Fruit fly (Drosophila melanogaster) whole organism, embryonic: Measurements from ENCODE around the gene Top3alpha.

ENCODE experiments used
- Ada2b ChIP-seq: fragments of 200-800 bp; sonication (Bioruptor generic); IDR thresholded peaks from 2 replicates; pipeline ENCODE4 v1.3.6; 2022; ENCODE audit warnings: missing biosample characterization, missing genetic modification characterization
- Bdp1 ChIP-seq: fragments of 200-800 bp; sonication (Bioruptor generic); optimal IDR thresholded peaks from 3 replicates; lab custom pipeline; 2016; ENCODE audit warnings: missing biosample characterization, missing genetic modification characterization
- CG10274 ChIP-seq: fragments of 200-800 bp; sonication (Bioruptor generic); optimal IDR thresholded peaks from 3 replicates; lab custom pipeline; 2017; ENCODE audit warnings: missing biosample characterization, mild to moderate bottlenecking, missing genetic modification characterization
- CG11085 ChIP-seq: fragments of 200-800 bp; sonication (Bioruptor generic); IDR thresholded peaks from 2 replicates; pipeline ENCODE4 v1.3.6; 2022; ENCODE audit warnings: missing biosample characterization, missing genetic modification characterization
- CG11696 ChIP-seq: fragments of 200-800 bp; sonication (Bioruptor generic); IDR thresholded peaks from 2 replicates; pipeline ENCODE4 v1.3.6; 2022; ENCODE audit warnings: missing biosample characterization, missing genetic modification characterization
- CG12155 ChIP-seq: fragments of 200-800 bp; sonication (Bioruptor generic); optimal IDR thresholded peaks from 3 replicates; lab custom pipeline; 2016; ENCODE audit warnings: missing biosample characterization, missing genetic modification characterization
- CG12391 ChIP-seq: fragments of 200-800 bp; sonication (Bioruptor generic); optimal IDR thresholded peaks from 3 replicates; lab custom pipeline; 2018; ENCODE audit warnings: missing biosample characterization, mild to moderate bottlenecking, missing genetic modification characterization, moderate library complexity
- CG13123 ChIP-seq: fragments of 200-800 bp; sonication (Bioruptor generic); optimal IDR thresholded peaks from 2 replicates; lab custom pipeline; 2016; ENCODE audit warnings: missing biosample characterization, missing genetic modification characterization
- CG14014 ChIP-seq: fragments of 200-800 bp; sonication (Bioruptor generic); IDR thresholded peaks from 2 replicates; pipeline ENCODE4 v1.3.6; 2022; ENCODE audit warnings: missing biosample characterization, missing genetic modification characterization
- CG14667 ChIP-seq: fragments of 200-800 bp; sonication (Bioruptor generic); IDR thresholded peaks from 2 replicates; pipeline ENCODE4 v1.3.6; 2022; ENCODE audit warnings: missing biosample characterization, missing genetic modification characterization
- CG17361 ChIP-seq: fragments of 200-800 bp; sonication (Bioruptor generic); IDR thresholded peaks from 3 replicates; pipeline ENCODE4 v1.3.6; 2022; ENCODE audit warnings: missing biosample characterization, missing genetic modification characterization
- CG17385 ChIP-seq: fragments of 200-800 bp; sonication (Bioruptor generic); optimal IDR thresholded peaks from 3 replicates; lab custom pipeline; 2018; ENCODE audit warnings: missing biosample characterization, mild to moderate bottlenecking, missing genetic modification characterization
- CG31365 ChIP-seq: fragments of 200-800 bp; sonication (Bioruptor generic); optimal IDR thresholded peaks from 2 replicates; lab custom pipeline; 2018; ENCODE audit warnings: missing biosample characterization, mild to moderate bottlenecking, missing genetic modification characterization
- CG3407 ChIP-seq: fragments of 200-800 bp; sonication (Bioruptor generic); optimal IDR thresholded peaks from 2 replicates; lab custom pipeline; 2018; ENCODE audit warnings: missing biosample characterization, mild to moderate bottlenecking, missing genetic modification characterization
- CG4328 ChIP-seq: fragments of 200-800 bp; sonication (Bioruptor generic); optimal IDR thresholded peaks from 3 replicates; lab custom pipeline; 2017; ENCODE audit warnings: missing biosample characterization, missing genetic modification reagents, missing genetic modification characterization
- CG4707 ChIP-seq: fragments of 200-800 bp; sonication (Bioruptor generic); optimal IDR thresholded peaks from 2 replicates; lab custom pipeline; 2018; ENCODE audit warnings: missing biosample characterization, mild to moderate bottlenecking, missing genetic modification characterization, moderate library complexity
- CG4730 ChIP-seq: fragments of 200-800 bp; sonication (Bioruptor generic); IDR thresholded peaks from 2 replicates; pipeline ENCODE4 v1.3.6; 2022; ENCODE audit warnings: missing biosample characterization, missing genetic modification characterization
- CG5180 ChIP-seq: fragments of 200-800 bp; sonication (Bioruptor generic); optimal IDR thresholded peaks from 3 replicates; lab custom pipeline; 2017; ENCODE audit warnings: missing biosample characterization, missing genetic modification characterization, mild to moderate bottlenecking, moderate library complexity, missing genetic modification reagents
- CG6683 ChIP-seq: fragments of 200-800 bp; sonication (Bioruptor generic); optimal IDR thresholded peaks from 2 replicates; lab custom pipeline; 2017; ENCODE audit warnings: missing biosample characterization, mild to moderate bottlenecking, missing genetic modification characterization, missing genetic modification reagents
- CG6689 ChIP-seq: fragments of 200-800 bp; sonication (Bioruptor generic); IDR thresholded peaks from 2 replicates; pipeline ENCODE4 v1.3.6; 2022; ENCODE audit warnings: missing biosample characterization, missing genetic modification characterization
- CG6765 ChIP-seq: fragments of 200-800 bp; sonication (Bioruptor generic); optimal IDR thresholded peaks from 3 replicates; lab custom pipeline; 2017; ENCODE audit warnings: missing biosample characterization, mild to moderate bottlenecking, missing genetic modification characterization
- CG8089 ChIP-seq: fragments of 200-800 bp; sonication (Bioruptor generic); optimal IDR thresholded peaks from 3 replicates; lab custom pipeline; 2016; ENCODE audit warnings: missing biosample characterization, missing genetic modification characterization
- CG8281 ChIP-seq: fragments of 200-800 bp; sonication (Bioruptor generic); optimal IDR thresholded peaks from 2 replicates; lab custom pipeline; 2018; ENCODE audit warnings: missing biosample characterization, mild to moderate bottlenecking, missing genetic modification characterization, moderate library complexity
- Dad ChIP-seq: fragments of 200-800 bp; sonication (Bioruptor generic); optimal IDR thresholded peaks from 3 replicates; lab custom pipeline; 2016; ENCODE audit warnings: missing biosample characterization, missing genetic modification characterization
- Deaf1 ChIP-seq: fragments of 200-800 bp; optimal IDR thresholded peaks from 3 replicates; lab custom pipeline; 2019; ENCODE audit warnings: missing biosample characterization, mild to moderate bottlenecking, missing genetic modification characterization, moderate library complexity
- Doc2 ChIP-seq: fragments of 200-800 bp; sonication (Bioruptor generic); IDR thresholded peaks from 2 replicates; pipeline ENCODE4 v1.3.6; 2022; ENCODE audit warnings: missing biosample characterization, missing genetic modification characterization
- Dref ChIP-seq: fragments of 200-800 bp; sonication (Bioruptor generic); IDR thresholded peaks from 2 replicates; pipeline ENCODE4 v1.3.6; 2022; ENCODE audit warnings: missing biosample characterization, missing genetic modification characterization
- HLH4C ChIP-seq: fragments of 200-800 bp; sonication (Bioruptor generic); IDR thresholded peaks from 3 replicates; pipeline ENCODE4 v1.3.6; 2022; ENCODE audit warnings: missing biosample characterization, missing genetic modification characterization; ENCODE audit not compliant: partially characterized antibody
- MBD-R2 ChIP-seq: fragments of 200-800 bp; sonication (Bioruptor generic); IDR thresholded peaks from 2 replicates; pipeline ENCODE4 v1.3.6; 2022; ENCODE audit warnings: missing biosample characterization, missing genetic modification characterization
- Mes4 ChIP-seq: fragments of 200-800 bp; sonication (Bioruptor generic); optimal IDR thresholded peaks from 2 replicates; lab custom pipeline; 2016; ENCODE audit warnings: missing biosample characterization, missing genetic modification characterization
- Oaz ChIP-seq: fragments of 200-800 bp; sonication (Bioruptor generic); IDR thresholded peaks from 2 replicates; pipeline ENCODE4 v1.3.6; 2022; ENCODE audit warnings: missing biosample characterization, missing genetic modification characterization
- Scr ChIP-seq: fragments of 200-800 bp; sonication (Bioruptor generic); IDR thresholded peaks from 2 replicates; pipeline ENCODE4 v1.3.6; 2022; ENCODE audit warnings: missing biosample characterization, missing genetic modification characterization; ENCODE audit not compliant: partially characterized antibody
- Sox102F ChIP-seq: fragments of 200-800 bp; sonication (Bioruptor generic); optimal IDR thresholded peaks from 2 replicates; lab custom pipeline; 2018; ENCODE audit warnings: missing biosample characterization, mild to moderate bottlenecking, missing genetic modification characterization, moderate library complexity
- Vsx1 ChIP-seq: fragments of 200-800 bp; sonication (Bioruptor generic); optimal IDR thresholded peaks from 2 replicates; lab custom pipeline; 2017; ENCODE audit warnings: missing biosample characterization, mild to moderate bottlenecking, missing genetic modification characterization, missing genetic modification reagents
- abd-A ChIP-seq: fragments of 200-800 bp; sonication (Bioruptor generic); optimal IDR thresholded peaks from 3 replicates; lab custom pipeline; 2019; ENCODE audit warnings: missing biosample characterization, mild to moderate bottlenecking, missing genetic modification characterization, moderate library complexity
- al ChIP-seq: fragments of 200-800 bp; sonication (Bioruptor generic); IDR thresholded peaks from 2 replicates; pipeline ENCODE4 v1.3.6; 2022; ENCODE audit warnings: missing biosample characterization, missing genetic modification characterization
- ara ChIP-seq: fragments of 200-800 bp; sonication (Bioruptor generic); IDR thresholded peaks from 2 replicates; pipeline ENCODE4 v1.3.6; 2022; ENCODE audit warnings: missing biosample characterization, missing genetic modification characterization
- dpn ChIP-seq, 2 experiments: fragments of 200-800 bp; sonication (Bioruptor generic); optimal IDR thresholded peaks; 3 replicates each; lab custom pipeline; 2016; ENCODE audit warnings: missing biosample characterization in 2 of 2, missing genetic modification characterization in 2 of 2
- emc ChIP-seq: fragments of 200-800 bp; sonication (Bioruptor generic); optimal IDR thresholded peaks from 2 replicates; lab custom pipeline; 2016; ENCODE audit warnings: missing biosample characterization, missing genetic modification characterization
- fd102C ChIP-seq: fragments of 200-800 bp; sonication (Bioruptor generic); optimal IDR thresholded peaks from 2 replicates; lab custom pipeline; 2018; ENCODE audit warnings: missing biosample characterization, mild to moderate bottlenecking, missing genetic modification characterization, moderate library complexity
- gce ChIP-seq: fragments of 200-800 bp; sonication (Bioruptor generic); IDR thresholded peaks from 3 replicates; pipeline ENCODE4 v1.3.6; 2022; ENCODE audit warnings: missing biosample characterization, missing genetic modification characterization
- gsb-n ChIP-seq: fragments of 200-800 bp; sonication (Bioruptor generic); optimal IDR thresholded peaks from 3 replicates; lab custom pipeline; 2018; ENCODE audit warnings: missing biosample characterization, mild to moderate bottlenecking, missing genetic modification characterization
- gt ChIP-seq: fragments of 200-800 bp; sonication (Bioruptor generic); IDR thresholded peaks from 2 replicates; pipeline ENCODE4 v1.3.6; 2022; ENCODE audit warnings: missing biosample characterization, missing genetic modification characterization
- jigr1 ChIP-seq: fragments of 200-800 bp; sonication (Bioruptor generic); IDR thresholded peaks from 3 replicates; pipeline ENCODE4 v1.3.6; 2022; ENCODE audit warnings: missing biosample characterization, missing genetic modification characterization
- knrl ChIP-seq: fragments of 200-800 bp; sonication (Bioruptor generic); IDR thresholded peaks from 3 replicates; pipeline ENCODE4 v1.3.6; 2022; ENCODE audit warnings: missing biosample characterization, missing genetic modification characterization; ENCODE audit not compliant: partially characterized antibody
- lilli ChIP-seq: fragments of 200-800 bp; sonication (Bioruptor generic); optimal IDR thresholded peaks from 3 replicates; lab custom pipeline; 2016; ENCODE audit warnings: missing biosample characterization, missing genetic modification characterization
- org-1 ChIP-seq: fragments of 200-800 bp; sonication (Bioruptor generic); optimal IDR thresholded peaks from 2 replicates; lab custom pipeline; 2017; ENCODE audit warnings: missing biosample characterization, missing genetic modification characterization
- pros ChIP-seq: fragments of 200-800 bp; sonication (Bioruptor generic); optimal IDR thresholded peaks from 3 replicates; lab custom pipeline; 2019; ENCODE audit warnings: missing biosample characterization, mild to moderate bottlenecking, missing genetic modification characterization, moderate library complexity
- tna ChIP-seq: fragments of 200-800 bp; sonication (Bioruptor generic); IDR thresholded peaks from 2 replicates; pipeline ENCODE4 v1.3.6; 2022; ENCODE audit warnings: missing biosample characterization, missing genetic modification characterization; ENCODE audit not compliant: partially characterized antibody
- twi ChIP-seq: fragments of 200-800 bp; optimal IDR thresholded peaks from 2 replicates; lab custom pipeline; 2019; ENCODE audit warnings: missing biosample characterization, mild to moderate bottlenecking, missing genetic modification characterization, moderate library complexity
- usp ChIP-seq: fragments of >200 bp; optimal IDR thresholded peaks from 2 replicates; lab custom pipeline; 2017; ENCODE audit warnings: missing biosample characterization, missing genetic modification characterization

Top3alpha gene

dm6 chr2L:19528308-19528707 lies 30.3 kb downstream of the Top3alpha start (continued):
- peak; percentile 96 for TF ChIP-seq CG6765 (GFP tag; lab: Kevin White, UChicago)
- peak; percentile 97 for TF ChIP-seq Ada2b (GFP tag; lab: Robert Waterston, UW)
- peak; percentile 85 for TF ChIP-seq Deaf1 (tag; lab: Kevin White, UChicago)
- peak; percentile 98 for TF ChIP-seq MBD-R2
- TF ChIP-seq CG13123 = peak; percentile 86
- TF ChIP-seq CG8089 (GFP tag; lab: Kevin White, UChicago) = peak; percentile 77
- no peak for TF ChIP-seq abd-A (tag; lab: Kevin White, UChicago)
- TF ChIP-seq Sox102F (GFP tag; lab: Kevin White, UChicago) = peak; percentile 91
- peak; percentile 77; the same call in 1 of the 3 replicates for TF ChIP-seq gce
- peak; percentile 94 for TF ChIP-seq CG4730 (GFP tag; lab: Robert Waterston, UW)
- TF ChIP-seq Dad = peak; percentile 86
- TF ChIP-seq emc (GFP tag; lab: Kevin White, UChicago) = peak; percentile 94
- peak; percentile 58 for TF ChIP-seq CG4707 (GFP tag; lab: Kevin White, UChicago)
- no peak for TF ChIP-seq knrl (GFP tag; lab: Robert Waterston, UW)
- TF ChIP-seq CG5180 = no peak
- peak; percentile 92 for TF ChIP-seq CG6689 (GFP tag; lab: Robert Waterston, UW)
- peak; percentile 98 for TF ChIP-seq CG14014 (GFP tag; lab: Robert Waterston, UW)
- peak; percentile 97 for TF ChIP-seq al (GFP tag; lab: Robert Waterston, UW)
- peak; percentile 94 for TF ChIP-seq CG17385 (GFP tag; lab: Kevin White, UChicago)
- peak; percentile 72 for TF ChIP-seq Doc2 (GFP tag; lab: Robert Waterston, UW)
- TF ChIP-seq Scr (GFP tag; lab: Robert Waterston, UW) = no peak
- TF ChIP-seq fd102C (GFP tag; lab: Kevin White, UChicago) = peak; percentile 6
- peak; percentile 100 for TF ChIP-seq CG11696 (GFP tag; lab: Robert Waterston, UW)
- peak; percentile 99 for TF ChIP-seq lilli (GFP tag; lab: Kevin White, UChicago)
- TF ChIP-seq CG11085 = peak; percentile 92
- peak; percentile 86 for TF ChIP-seq CG10274 (GFP tag; lab: Kevin White, UChicago)
- peak; percentile 81 for TF ChIP-seq Bdp1 (GFP tag; lab: Kevin White, UChicago)
- TF ChIP-seq CG12391 = peak; percentile 97
- peak; percentile 71 for TF ChIP-seq gsb-n
- peak; percentile 73; the same call in 2 of the 3 replicates for TF ChIP-seq jigr1 (GFP tag; lab: Robert Waterston, UW)
- TF ChIP-seq CG6683 (GFP tag; lab: Kevin White, UChicago) = peak; percentile 93
- TF ChIP-seq twi (tag; lab: Kevin White, UChicago) = peak; percentile 74
- TF ChIP-seq CG31365 (tag; lab: Kevin White, UChicago) = peak; percentile 88
- TF ChIP-seq gt = peak; percentile 65
- TF ChIP-seq Vsx1 (GFP tag; lab: Kevin White, UChicago) = peak; percentile 87
- TF ChIP-seq org-1 = peak; percentile 95
- peak; percentile 93 for TF ChIP-seq CG14667
- TF ChIP-seq ara (GFP tag; lab: Robert Waterston, UW) = peak; percentile 90
- no peak for TF ChIP-seq HLH4C (GFP tag; lab: Robert Waterston, UW)
- TF ChIP-seq Oaz = peak; percentile 92
- peak; percentile 42 for TF ChIP-seq Dref (GFP tag; lab: Robert Waterston, UW)
- no peak for TF ChIP-seq tna (GFP tag; lab: Robert Waterston, UW)
- TF ChIP-seq CG8281 (tag; lab: Kevin White, UChicago) = peak; percentile 80
- peak; percentile 88 for TF ChIP-seq CG17361 (GFP tag; lab: Robert Waterston, UW)
- TF ChIP-seq CG12155 (GFP tag; lab: Kevin White, UChicago) = peak; percentile 95
- TF ChIP-seq CG3407 (GFP tag; lab: Kevin White, UChicago) = peak; percentile 69
- TF ChIP-seq pros (GFP tag; lab: Kevin White, UChicago) = no peak
- TF ChIP-seq dpn (GFP tag; optimal IDR thresholded peaks at IDR 0.05; lab: Kevin White, UChicago) = peak; percentile 95 to 97
- TF ChIP-seq Mes4 (GFP tag; lab: Kevin White, UChicago) = peak; percentile 81
- TF ChIP-seq CG4328 (GFP tag; lab: Kevin White, UChicago) = peak; percentile 67
- no peak for TF ChIP-seq usp (GFP tag; lab: Kevin White, UChicago)
